Fruit fly (Drosophila melanogaster): ENCODE results near the gene EAChm.

- TF ChIP-seq br (GFP tag; optimal IDR thresholded peaks at IDR 0.05) (peak; percentile 44), dmrt93B (GFP tag; optimal IDR thresholded peaks at IDR 0.05) (no peak), Dif (GFP tag; optimal IDR thresholded peaks at IDR 0.05; ENCODE audit: partially characterized antibody) (no peak), CG32264 (GFP tag; optimal IDR thresholded peaks at IDR 0.05) (peak; percentile 12), Dfd (GFP tag; optimal IDR thresholded peaks at IDR 0.05) (peak; percentile 20), Vsx2 (GFP tag; optimal IDR thresholded peaks at IDR 0.05; ENCODE audit: partially characterized antibody) (no peak), lola (GFP tag; optimal IDR thresholded peaks at IDR 0.05) (no peak), psq (GFP tag; optimal IDR thresholded peaks at IDR 0.05) (peak; percentile 43), rgr (GFP tag; optimal IDR thresholded peaks at IDR 0.05) (peak; percentile 83), fru (GFP tag; optimal IDR thresholded peaks at IDR 0.05) (peak; percentile 65), usp (GFP tag; optimal IDR thresholded peaks at IDR 0.05) (no peak), h (GFP tag; optimal IDR thresholded peaks at IDR 0.05) (peak; percentile 80), Hnf4 (GFP tag; optimal IDR thresholded peaks at IDR 0.05) (peak; percentile 42)
Observed at dm6 chr3L:15013957-15014692, 40.5 kb upstream of the EAChm start, which contains the start of gene Reck.

Measured in whole organism, wandering third instar larva.